Worm (Caenorhabditis elegans) whole organism, L3 larva: ENCODE measurements around the gene ugt-41.

Experiments used
- R02D3.7 ChIP-seq: fragments of 150-350 bp; optimal IDR thresholded peaks from 2 replicates; lab custom pipeline; 2014; ENCODE audit warnings: missing biosample characterization, missing genetic modification characterization
- ZK546.5 ChIP-seq: sonication (generic microtip); optimal IDR thresholded peaks from 2 replicates; lab custom pipeline; 2017; ENCODE audit warnings: missing biosample characterization, missing genetic modification characterization
- aly-2 ChIP-seq: fragments of 150-350 bp; optimal IDR thresholded peaks from 2 replicates; lab custom pipeline; 2014; ENCODE audit warnings: missing biosample characterization, missing genetic modification characterization
- ceh-16 ChIP-seq: sonication (generic microtip); optimal IDR thresholded peaks from 2 replicates; lab custom pipeline; 2017; ENCODE audit warnings: missing biosample characterization, missing genetic modification characterization
- ceh-28 ChIP-seq: fragments of 150-350 bp; optimal IDR thresholded peaks from 2 replicates; lab custom pipeline; 2014; ENCODE audit warnings: missing biosample characterization, missing genetic modification reagents, missing genetic modification characterization
- daf-12 ChIP-seq: fragments of 150-350 bp; optimal IDR thresholded peaks from 2 replicates; lab custom pipeline; 2014; ENCODE audit warnings: missing biosample characterization, missing genetic modification reagents, missing genetic modification characterization
- egl-27 ChIP-seq: sonication (generic microtip); optimal IDR thresholded peaks from 4 replicates; lab custom pipeline; 2017; ENCODE audit warnings: missing biosample characterization, missing genetic modification reagents, missing genetic modification characterization
- egl-5 ChIP-seq: fragments of 150-350 bp; optimal IDR thresholded peaks from 2 replicates; lab custom pipeline; 2017; ENCODE audit warnings: missing biosample characterization, missing genetic modification reagents, missing genetic modification characterization, inconsistent platforms
- elt-2 ChIP-seq: sonication (generic microtip); optimal IDR thresholded peaks from 2 replicates; lab custom pipeline; 2016; ENCODE audit warnings: missing genetic modification reagents, mild to moderate bottlenecking, missing genetic modification characterization, missing compliant biosample characterization
- elt-3 ChIP-seq, 3 experiments: fragments of 150-350 bp in 1 of 3; sonication (generic microtip) in 2 of 3; optimal IDR thresholded peaks; 2 replicates in 2 of 3; 4 replicates in 1 of 3; lab custom pipeline; 2014 to 2017; ENCODE audit warnings: missing biosample characterization in 3 of 3, missing genetic modification characterization in 3 of 3
- eor-1 ChIP-seq, 2 experiments: fragments of 150-350 bp; optimal IDR thresholded peaks; 2 replicates each; lab custom pipeline; 2014 to 2018; ENCODE audit warnings: missing biosample characterization in 2 of 2, missing genetic modification characterization in 2 of 2
- fos-1 ChIP-seq: fragments of 150-350 bp; optimal IDR thresholded peaks from 2 replicates; lab custom pipeline; 2014; ENCODE audit warnings: missing biosample characterization, missing genetic modification characterization
- hmg-11 ChIP-seq: sonication (generic microtip); optimal IDR thresholded peaks from 2 replicates; lab custom pipeline; 2016; ENCODE audit warnings: missing genetic modification characterization, missing compliant biosample characterization
- jun-1 ChIP-seq: fragments of 150-350 bp; optimal IDR thresholded peaks from 2 replicates; lab custom pipeline; 2014; ENCODE audit warnings: missing biosample characterization, missing genetic modification reagents, missing genetic modification characterization
- lin-39 ChIP-seq: fragments of 150-350 bp; optimal IDR thresholded peaks from 2 replicates; lab custom pipeline; 2018; ENCODE audit warnings: missing biosample characterization, missing genetic modification reagents, missing genetic modification characterization
- lsy-12 ChIP-seq: sonication (generic microtip); optimal IDR thresholded peaks from 2 replicates; lab custom pipeline; 2016; ENCODE audit warnings: mild to moderate bottlenecking, missing genetic modification characterization, missing compliant biosample characterization
- mdl-1 ChIP-seq: fragments of 150-350 bp; optimal IDR thresholded peaks from 2 replicates; lab custom pipeline; 2014; ENCODE audit warnings: missing biosample characterization, missing genetic modification characterization
- mml-1 ChIP-seq: fragments of 150-350 bp; sonication (generic microtip); optimal IDR thresholded peaks from 3 replicates; lab custom pipeline; 2014; ENCODE audit warnings: missing biosample characterization, missing genetic modification characterization
- nfya-1 ChIP-seq: sonication (generic microtip); optimal IDR thresholded peaks from 2 replicates; lab custom pipeline; 2017; ENCODE audit warnings: missing genetic modification characterization, mild to moderate bottlenecking, missing compliant biosample characterization, antibody characterized with exemption, moderate library complexity; ENCODE audit not compliant: insufficient read depth
- nhr-12 ChIP-seq: fragments of 150-350 bp; optimal IDR thresholded peaks from 2 replicates; lab custom pipeline; 2014; ENCODE audit warnings: missing biosample characterization, missing genetic modification characterization
- nhr-237 ChIP-seq: fragments of 150-350 bp; optimal IDR thresholded peaks from 2 replicates; lab custom pipeline; 2014; ENCODE audit warnings: missing biosample characterization, missing genetic modification characterization
- nhr-25 ChIP-seq: sonication (generic microtip); optimal IDR thresholded peaks from 2 replicates; lab custom pipeline; 2017; ENCODE audit warnings: missing biosample characterization, missing genetic modification characterization
- nhr-28 ChIP-seq: fragments of 150-350 bp; optimal IDR thresholded peaks from 2 replicates; lab custom pipeline; 2014; ENCODE audit warnings: missing biosample characterization, missing genetic modification characterization
- nhr-43 ChIP-seq: sonication (generic microtip); optimal IDR thresholded peaks from 2 replicates; lab custom pipeline; 2016; ENCODE audit warnings: mild to moderate bottlenecking, missing genetic modification characterization, missing compliant biosample characterization; ENCODE audit not compliant: poor library complexity, severe bottlenecking
- nhr-67 ChIP-seq: fragments of 150-350 bp; optimal IDR thresholded peaks from 2 replicates; lab custom pipeline; 2014; ENCODE audit warnings: missing biosample characterization, missing genetic modification characterization
- pha-4 ChIP-seq: fragments of 150-350 bp; optimal IDR thresholded peaks from 2 replicates; lab custom pipeline; 2014; ENCODE audit warnings: missing biosample characterization, missing genetic modification reagents, missing genetic modification characterization
- pqm-1 ChIP-seq: fragments of 150-350 bp; optimal IDR thresholded peaks from 2 replicates; lab custom pipeline; 2017; ENCODE audit warnings: missing biosample characterization, missing genetic modification characterization, inconsistent platforms
- sea-2 ChIP-seq: fragments of 150-350 bp; sonication (generic microtip); optimal IDR thresholded peaks from 4 replicates; lab custom pipeline; 2014; ENCODE audit warnings: missing biosample characterization, missing genetic modification reagents, missing genetic modification characterization
- skn-1 ChIP-seq: fragments of 150-350 bp; optimal IDR thresholded peaks from 2 replicates; lab custom pipeline; 2014; ENCODE audit warnings: missing biosample characterization, missing genetic modification characterization
- snpc-4 ChIP-seq: fragments of 150-350 bp; optimal IDR thresholded peaks from 2 replicates; lab custom pipeline; 2014; ENCODE audit warnings: missing biosample characterization, missing genetic modification characterization
- unc-39 ChIP-seq: sonication (generic microtip); optimal IDR thresholded peaks from 4 replicates; lab custom pipeline; 2017; ENCODE audit warnings: missing biosample characterization, missing genetic modification characterization
- unc-62 ChIP-seq: fragments of 150-350 bp; sonication (generic microtip); optimal IDR thresholded peaks from 4 replicates; lab custom pipeline; 2014; ENCODE audit warnings: missing biosample characterization, missing genetic modification reagents, missing genetic modification characterization
- zag-1 ChIP-seq: fragments of 150-350 bp; optimal IDR thresholded peaks from 2 replicates; lab custom pipeline; 2014; ENCODE audit warnings: missing biosample characterization, missing genetic modification characterization
- ztf-11 ChIP-seq: fragments of 150-350 bp; optimal IDR thresholded peaks from 2 replicates; lab custom pipeline; 2014; ENCODE audit warnings: missing biosample characterization, missing genetic modification characterization
- ztf-4 ChIP-seq: fragments of 150-350 bp; optimal IDR thresholded peaks from 2 replicates; lab custom pipeline; 2014; ENCODE audit warnings: missing biosample characterization, missing genetic modification characterization

The ugt-41 gene

ce11 chrV:7196037-7196436 is 32.6 kb upstream of the ugt-41 start, which contains the start of gene attf-2:
Gene attf-2, minus strand, starts transcription at chrV:7196137.
- no peak for TF ChIP-seq mml-1 (tag; lab: Kevin White, UChicago)
- no peak for TF ChIP-seq lin-39 (tag; lab: Kevin White, UChicago)

ce11 chrV:7194818-7195217 is 31.4 kb upstream of the ugt-41 start:
- TF ChIP-seq lin-39 (tag; lab: Kevin White, UChicago): no peak
- no peak for TF ChIP-seq ztf-4 (tag; lab: Kevin White, UChicago)
- TF ChIP-seq unc-39: no peak
- no peak for TF ChIP-seq elt-2 (tag; lab: Kevin White, UChicago)
- no peak for TF ChIP-seq ZK546.5 (tag; lab: Kevin White, UChicago)
- TF ChIP-seq lsy-12 (tag; lab: Kevin White, UChicago): no peak
- no peak for TF ChIP-seq nhr-28
- no peak for TF ChIP-seq daf-12
- TF ChIP-seq unc-62: no peak
- no peak for TF ChIP-seq zag-1 (tag; lab: Kevin White, UChicago)
- TF ChIP-seq egl-5 (tag; lab: Kevin White, UChicago): no peak
- TF ChIP-seq egl-27: no peak

DNA sequence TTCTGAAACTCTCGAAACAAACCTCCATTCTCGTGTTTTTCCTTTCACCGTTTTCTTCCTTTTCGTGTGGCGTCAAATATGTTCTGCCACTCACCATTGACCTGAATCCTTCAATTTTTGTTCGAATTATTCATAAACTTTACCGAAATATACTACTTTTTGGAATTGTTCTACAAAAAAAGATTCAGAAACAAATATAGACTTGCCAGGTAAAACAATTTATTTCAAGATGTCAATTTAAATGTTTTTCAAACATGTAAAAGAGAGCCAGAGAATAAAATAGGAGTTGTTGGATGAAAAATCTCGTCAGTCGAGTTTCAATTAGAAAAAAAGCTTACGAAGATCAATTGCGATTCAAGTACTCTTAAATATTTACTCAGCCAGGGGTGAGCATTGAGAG is 30.2 kb upstream of the ugt-41 start, which contains the start of gene F09G2.8:
Gene F09G2.8 (minus strand): TSS at position 101 of the 400 bp plus-strand sequence.
- TF ChIP-seq elt-2 (tag; lab: Kevin White, UChicago) (no peak), lin-39 (tag; lab: Kevin White, UChicago) (no peak), zag-1 (tag; lab: Kevin White, UChicago) (no peak), pqm-1 (tag; lab: Kevin White, UChicago) (no peak), jun-1 (tag; lab: Kevin White, UChicago) (no peak), nhr-25 (no peak), R02D3.7 (tag; lab: Kevin White, UChicago) (no peak), unc-39 (no peak), skn-1 (tag; lab: Kevin White, UChicago) (no peak), snpc-4 (tag; lab: Kevin White, UChicago) (no peak), ZK546.5 (tag; lab: Kevin White, UChicago) (no peak)

ce11 chrV:7187295-7187694 is 23.9 kb upstream of the ugt-41 start:
- TF ChIP-seq egl-27 (no peak), elt-2 (tag; lab: Kevin White, UChicago) (peak; percentile 29), skn-1 (tag; lab: Kevin White, UChicago) (no peak), elt-3 (tag; optimal IDR thresholded peaks at IDR 0.05; lab: Kevin White, UChicago) (no peak)

ce11 chrV:7186599-7186998 is 23.2 kb upstream of the ugt-41 start:
- TF ChIP-seq eor-1 (tag; optimal IDR thresholded peaks at IDR 0.05; lab: Kevin White, UChicago) (no peak), nhr-12 (tag; lab: Kevin White, UChicago) (no peak), pqm-1 (tag; lab: Kevin White, UChicago) (peak; percentile 77), elt-3 (tag; optimal IDR thresholded peaks at IDR 0.05; lab: Kevin White, UChicago) (no peak), egl-5 (tag; lab: Kevin White, UChicago) (no peak), elt-2 (tag; lab: Kevin White, UChicago) (peak; percentile 82), unc-62 (no peak), jun-1 (tag; lab: Kevin White, UChicago) (peak; percentile 73), ceh-28 (no peak), aly-2 (no peak), ceh-16 (tag; lab: Kevin White, UChicago) (no peak)

ce11 chrV:7184549-7184948 is 21.2 kb upstream of the ugt-41 start, which contains the start of gene pitr-5:
Gene pitr-5, plus strand, starts transcription at chrV:7184849.
- no peak for TF ChIP-seq nhr-237 (tag; lab: Kevin White, UChicago)
- TF ChIP-seq nhr-43 (tag; lab: Kevin White, UChicago): no peak
- no peak for TF ChIP-seq sea-2 (GFP tag; lab: Kevin White, UChicago)
- no peak for TF ChIP-seq ztf-11 (tag; lab: Kevin White, UChicago)
- no peak for TF ChIP-seq elt-3 (tag; optimal IDR thresholded peaks at IDR 0.05; lab: Kevin White, UChicago)
- no peak for TF ChIP-seq nhr-67
- no peak for TF ChIP-seq zag-1 (tag; lab: Kevin White, UChicago)
- TF ChIP-seq pha-4: no peak
- TF ChIP-seq lin-39 (tag; lab: Kevin White, UChicago): no peak
- TF ChIP-seq daf-12: no peak
- TF ChIP-seq aly-2: no peak
- no peak for TF ChIP-seq lsy-12 (tag; lab: Kevin White, UChicago)
- no peak for TF ChIP-seq mdl-1
- TF ChIP-seq snpc-4 (tag; lab: Kevin White, UChicago): no peak
- TF ChIP-seq unc-62: no peak
- TF ChIP-seq nfya-1 (tag; lab: Kevin White, UChicago): no peak
- TF ChIP-seq fos-1 (tag; lab: Kevin White, UChicago): no peak
- no peak for TF ChIP-seq R02D3.7 (tag; lab: Kevin White, UChicago)
- no peak for TF ChIP-seq hmg-11 (tag; lab: Kevin White, UChicago)
- no peak for TF ChIP-seq egl-5 (tag; lab: Kevin White, UChicago)
- TF ChIP-seq, all 47 proteins: peak for 0
